ENCODE assay signal across 2 fruit fly cellular contexts in the genomic region with DNA sequence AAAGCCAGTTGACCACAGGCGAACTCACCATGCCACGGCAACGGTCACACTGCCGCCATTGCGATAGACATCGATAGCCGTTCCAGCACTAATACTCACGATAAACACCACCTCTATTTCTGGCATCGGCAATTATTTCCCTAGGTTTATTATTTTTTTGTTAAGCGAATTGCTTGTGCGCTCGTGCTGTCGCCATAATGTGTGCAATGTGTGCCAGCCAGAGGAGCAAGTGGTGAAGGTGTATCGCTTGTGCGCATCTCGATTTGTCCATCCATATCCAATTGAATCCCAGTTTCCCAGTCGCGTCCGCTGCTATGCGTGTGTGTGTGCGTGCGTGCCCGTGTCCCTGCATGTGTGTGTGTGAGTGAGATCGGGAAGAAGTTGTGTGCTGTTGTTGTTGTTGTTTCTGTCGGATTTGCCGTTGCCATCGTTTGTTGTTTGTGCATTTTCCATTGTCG.
TF ChIP-seq lines count a peak whose summit lies in the region.

A gene (plus strand): TSS at position 85 of the 458 bp plus-strand sequence.

TF ChIP-seq in whole organism, adult, 20 proteins besides CTCF, POLR2A, EP300 and RAD21 (continued from another document):
- TF ChIP-seq Clk (GFP tag; optimal IDR thresholded peaks at IDR 0.05; lab: Kevin White, UChicago) (no peak), tj (GFP tag; optimal IDR thresholded peaks at IDR 0.05; lab: Kevin White, UChicago) (peak; percentile 43), CG7101 (tag; optimal IDR thresholded peaks at IDR 0.05; lab: Kevin White, UChicago) (peak; percentile 18)

TF ChIP-seq in whole organism, embryonic, 481 proteins besides CTCF, POLR2A, EP300 and RAD21 (continued from another document and continues in another):
- TF ChIP-seq phol (tag; optimal IDR thresholded peaks at IDR 0.05; lab: Kevin White, UChicago) (peak; percentile 86), dm (GFP tag; optimal IDR thresholded peaks at IDR 0.05; lab: Kevin White, UChicago) (peak; percentile 6), CG6791 (GFP tag; IDR thresholded peaks at IDR 0.05; lab: Robert Waterston, UW; ENCODE audit: partially characterized antibody) (peak; percentile 93), CG1024 (GFP tag; IDR thresholded peaks at IDR 0.05; lab: Robert Waterston, UW) (no peak), chn (GFP tag; optimal IDR thresholded peaks at IDR 0.05; lab: Kevin White, UChicago) (no peak), chinmo (GFP tag; IDR thresholded peaks at IDR 0.05; lab: Robert Waterston, UW; ENCODE audit: partially characterized antibody) (peak; percentile 76; the same call in 1 of the 4 replicates), CG7839 (tag; optimal IDR thresholded peaks at IDR 0.05; lab: Kevin White, UChicago) (no peak), CG11247 (GFP tag; IDR thresholded peaks at IDR 0.05; lab: Robert Waterston, UW) (no peak), HmgZ (tag; optimal IDR thresholded peaks at IDR 0.05; lab: Kevin White, UChicago) (peak; percentile 51), CG9817 (tag; optimal IDR thresholded peaks at IDR 0.05; lab: Kevin White, UChicago) (no peak), CG7556 (GFP tag; optimal IDR thresholded peaks at IDR 0.05; lab: Kevin White, UChicago) (peak; percentile 10), gt (GFP tag; IDR thresholded peaks at IDR 0.05; lab: Robert Waterston, UW) (no peak), her (GFP tag; optimal IDR thresholded peaks at IDR 0.05; lab: Kevin White, UChicago) (peak; percentile 8), CG14710 (tag; optimal IDR thresholded peaks at IDR 0.05; lab: Kevin White, UChicago) (peak; percentile 67), fru (optimal IDR thresholded peaks at IDR 0.05; lab: Kevin White, UChicago) (no peak), unc-4 (GFP tag; IDR thresholded peaks at IDR 0.05; lab: Robert Waterston, UW; ENCODE audit: partially characterized antibody) (peak; percentile 88), CG13287 (GFP tag; IDR thresholded peaks at IDR 0.05; lab: Robert Waterston, UW; ENCODE audit: partially characterized antibody) (peak; percentile 92), CG17912 (GFP tag; optimal IDR thresholded peaks at IDR 0.05; lab: Kevin White, UChicago) (peak; percentile 16), Opbp (GFP tag; IDR thresholded peaks at IDR 0.05; lab: Robert Waterston, UW; ENCODE audit: partially characterized antibody) (peak; percentile 95), Lhr (GFP tag; optimal IDR thresholded peaks at IDR 0.05; lab: Kevin White, UChicago) (no peak), ken (GFP tag; IDR thresholded peaks at IDR 0.05; lab: Robert Waterston, UW) (0 out of 3 replicates have a peak, but pooled peaks have one; percentile 16), Nf-YB (GFP tag; optimal IDR thresholded peaks at IDR 0.05; lab: Kevin White, UChicago) (peak; percentile 7), CG18764 (GFP tag; optimal IDR thresholded peaks at IDR 0.05; lab: Kevin White, UChicago) (no peak), CG16815 (GFP tag; optimal IDR thresholded peaks at IDR 0.05; lab: Kevin White, UChicago) (no peak), NC2β (GFP tag; optimal IDR thresholded peaks at IDR 0.05; lab: Kevin White, UChicago) (peak; percentile 18), CG9932 (GFP tag; IDR thresholded peaks at IDR 0.05; lab: Robert Waterston, UW) (peak; percentile 35; the same call in 1 of the 2 replicates), YL-1 (GFP tag; optimal IDR thresholded peaks at IDR 0.05; lab: Kevin White, UChicago) (peak; percentile 83), D19A (tag; optimal IDR thresholded peaks at IDR 0.05; lab: Kevin White, UChicago) (peak; percentile 1), crc (GFP tag; optimal IDR thresholded peaks at IDR 0.05; lab: Kevin White, UChicago) (no peak), stwl (tag; optimal IDR thresholded peaks at IDR 0.05; lab: Kevin White, UChicago) (peak; percentile 31), pfk (GFP tag; optimal IDR thresholded peaks at IDR 0.05; lab: Kevin White, UChicago) (no peak), CG10267 (tag; optimal IDR thresholded peaks at IDR 0.05; lab: Kevin White, UChicago) (peak; percentile 43), CG10565 (GFP tag; optimal IDR thresholded peaks at IDR 0.05; lab: Kevin White, UChicago) (no peak), Kr (GFP tag; optimal IDR thresholded peaks at IDR 0.05; lab: Kevin White, UChicago) (no peak), CG13424 (tag; optimal IDR thresholded peaks at IDR 0.05; lab: Kevin White, UChicago) (no peak), CG10147 (GFP tag; optimal IDR thresholded peaks at IDR 0.05; lab: Kevin White, UChicago) (peak; percentile 55), CG10979 (tag; optimal IDR thresholded peaks at IDR 0.05; lab: Kevin White, UChicago) (no peak), Ets65A (GFP tag; lab: Kevin White, UChicago) (peak; percentile 35), Adf1 (GFP tag; IDR thresholded peaks at IDR 0.05; lab: Robert Waterston, UW) (peak; percentile 43; the same call in 1 of the 2 replicates), cad (GFP tag; optimal IDR thresholded peaks at IDR 0.05; lab: Kevin White, UChicago) (no peak), CG2875 (GFP tag; optimal IDR thresholded peaks at IDR 0.05; lab: Kevin White, UChicago) (no peak), CG8478 (optimal IDR thresholded peaks at IDR 0.05; lab: Kevin White, UChicago) (peak; percentile 85), CrebB (tag; optimal IDR thresholded peaks at IDR 0.05; lab: Kevin White, UChicago) (peak; percentile 11), Pdp1 (GFP tag; optimal IDR thresholded peaks at IDR 0.05; lab: Kevin White, UChicago) (peak in 1 of 2 experiments; percentile 7), pzg (GFP tag; optimal IDR thresholded peaks at IDR 0.05; lab: Kevin White, UChicago) (peak; percentile 93), CG16863 (GFP tag; optimal IDR thresholded peaks at IDR 0.05; lab: Kevin White, UChicago) (peak; percentile 8), B-H2 (GFP tag; optimal IDR thresholded peaks at IDR 0.05; lab: Kevin White, UChicago) (peak; percentile 26), Elba2 (GFP tag; optimal IDR thresholded peaks at IDR 0.05; lab: Kevin White, UChicago) (peak; percentile 64), lilli (GFP tag; optimal IDR thresholded peaks at IDR 0.05; lab: Kevin White, UChicago) (peak; percentile 29), ftz-f1 (GFP tag; optimal IDR thresholded peaks at IDR 0.05; lab: Kevin White, UChicago) (peak; percentile 19), Rfx (GFP tag; IDR thresholded peaks at IDR 0.05; lab: Robert Waterston, UW) (peak; percentile 48), CG4854 (GFP tag; optimal IDR thresholded peaks at IDR 0.05; lab: Kevin White, UChicago) (no peak), gro (GFP tag; optimal IDR thresholded peaks at IDR 0.05; lab: Kevin White, UChicago) (peak; percentile 36), CG2712 (tag; optimal IDR thresholded peaks at IDR 0.05; lab: Kevin White, UChicago) (peak; percentile 15), CG3163 (GFP tag; optimal IDR thresholded peaks at IDR 0.05; lab: Kevin White, UChicago) (no peak), lov (optimal IDR thresholded peaks at IDR 0.05; lab: Kevin White, UChicago) (no peak), lov (GFP tag; IDR thresholded peaks at IDR 0.05; lab: Robert Waterston, UW) (no peak), CG17186 (GFP tag; optimal IDR thresholded peaks at IDR 0.05; lab: Kevin White, UChicago) (peak; percentile 19), Oaz (GFP tag; IDR thresholded peaks at IDR 0.05; lab: Robert Waterston, UW) (no peak), gsb-n (tag; optimal IDR thresholded peaks at IDR 0.05; lab: Kevin White, UChicago) (peak; percentile 27), slp2 (GFP tag; optimal IDR thresholded peaks at IDR 0.05; lab: Kevin White, UChicago) (peak; percentile 31), inv (GFP tag; IDR thresholded peaks at IDR 0.05; lab: Robert Waterston, UW; ENCODE audit: partially characterized antibody) (peak; percentile 89), D (optimal IDR thresholded peaks at IDR 0.05; lab: Kevin White, UChicago) (peak; percentile 59), D (GFP tag; optimal IDR thresholded peaks at IDR 0.05; lab: Kevin White, UChicago) (no peak), Sin3A (optimal IDR thresholded peaks at IDR 0.05; lab: Kevin White, UChicago) (peak; percentile 85), twi (tag; optimal IDR thresholded peaks at IDR 0.05; lab: Kevin White, UChicago) (peak; percentile 4), Atf3 (GFP tag; optimal IDR thresholded peaks at IDR 0.05; lab: Kevin White, UChicago) (no peak), CG16813 (GFP tag; IDR thresholded peaks at IDR 0.05; lab: Robert Waterston, UW; ENCODE audit: partially characterized antibody) (peak; percentile 91), CG4617 (GFP tag; optimal IDR thresholded peaks at IDR 0.05; lab: Kevin White, UChicago; ENCODE audit: borderline replicate concordance) (peak; percentile 86), sqz (GFP tag; optimal IDR thresholded peaks at IDR 0.05; lab: Kevin White, UChicago) (peak; percentile 53), Deaf1 (tag; optimal IDR thresholded peaks at IDR 0.05; lab: Kevin White, UChicago) (peak; percentile 75), CG17359 (tag; optimal IDR thresholded peaks at IDR 0.05; lab: Kevin White, UChicago) (no peak), Dek (tag; optimal IDR thresholded peaks at IDR 0.05; lab: Kevin White, UChicago) (no peak), ap (GFP tag; IDR thresholded peaks at IDR 0.05; lab: Robert Waterston, UW) (no peak), CG15479 (GFP tag; optimal IDR thresholded peaks at IDR 0.05; lab: Kevin White, UChicago) (peak; percentile 50), CG1832 (GFP tag; optimal IDR thresholded peaks at IDR 0.05; lab: Kevin White, UChicago) (no peak), Hr39 (optimal IDR thresholded peaks at IDR 0.05; lab: Kevin White, UChicago) (peak; percentile 87), MBD-R2 (GFP tag; IDR thresholded peaks at IDR 0.05; lab: Robert Waterston, UW) (peak; percentile 71), CG10431 (GFP tag; optimal IDR thresholded peaks at IDR 0.05; lab: Kevin White, UChicago) (no peak), CG9797 (GFP tag; optimal IDR thresholded peaks at IDR 0.05; lab: Kevin White, UChicago) (peak; percentile 94), sd (tag; optimal IDR thresholded peaks at IDR 0.05; lab: Kevin White, UChicago) (no peak), H2.0 (GFP tag; IDR thresholded peaks at IDR 0.05; lab: Robert Waterston, UW) (no peak), CG17385 (GFP tag; optimal IDR thresholded peaks at IDR 0.05; lab: Kevin White, UChicago) (peak; percentile 14), CG4328 (GFP tag; optimal IDR thresholded peaks at IDR 0.05; lab: Kevin White, UChicago) (no peak), CG13775 (GFP tag; optimal IDR thresholded peaks at IDR 0.05; lab: Kevin White, UChicago) (no peak), CG6272 (GFP tag; IDR thresholded peaks at IDR 0.05; lab: Robert Waterston, UW) (no peak), abd-A (tag; optimal IDR thresholded peaks at IDR 0.05; lab: Kevin White, UChicago) (no peak), CG30020 (tag; optimal IDR thresholded peaks at IDR 0.05; lab: Kevin White, UChicago) (peak; percentile 43), CG11085 (GFP tag; IDR thresholded peaks at IDR 0.05; lab: Robert Waterston, UW) (no peak), CG7357 (GFP tag; IDR thresholded peaks at IDR 0.05; lab: Robert Waterston, UW) (no peak), CG12769 (tag; optimal IDR thresholded peaks at IDR 0.05; lab: Kevin White, UChicago) (peak; percentile 93), al (GFP tag; IDR thresholded peaks at IDR 0.05; lab: Robert Waterston, UW) (no peak), E2f2 (GFP tag; IDR thresholded peaks at IDR 0.05; lab: Robert Waterston, UW) (peak; percentile 85), zen (tag; optimal IDR thresholded peaks at IDR 0.05; lab: Kevin White, UChicago) (peak; percentile 24), CG9609 (GFP tag; optimal IDR thresholded peaks at IDR 0.05; lab: Kevin White, UChicago) (peak; percentile 40), CG12391 (tag; optimal IDR thresholded peaks at IDR 0.05; lab: Kevin White, UChicago) (peak; percentile 28), CG2120 (GFP tag; optimal IDR thresholded peaks at IDR 0.05; lab: Kevin White, UChicago) (peak; percentile 11), scrt (GFP tag; optimal IDR thresholded peaks at IDR 0.05; lab: Kevin White, UChicago) (no peak), stc (GFP tag; IDR thresholded peaks at IDR 0.05; lab: Robert Waterston, UW) (no peak), Aef1 (GFP tag; IDR thresholded peaks at IDR 0.05; lab: Robert Waterston, UW) (peak; percentile 31; the same call in 1 of the 3 replicates), CHES-1-like (GFP tag; optimal IDR thresholded peaks at IDR 0.05; lab: Kevin White, UChicago) (peak; percentile 72), bbx (GFP tag; IDR thresholded peaks at IDR 0.05; lab: Robert Waterston, UW; ENCODE audit: partially characterized antibody) (peak; percentile 94), Med (GFP tag; lab: Kevin White, UChicago) (peak; percentile 89), CG16779 (GFP tag; IDR thresholded peaks at IDR 0.05; lab: Robert Waterston, UW) (no peak), Sry-δ (GFP tag; optimal IDR thresholded peaks at IDR 0.05; lab: Kevin White, UChicago) (peak; percentile 99), crol (GFP tag; IDR thresholded peaks at IDR 0.05; lab: Robert Waterston, UW) (no peak), CG14965 (GFP tag; optimal IDR thresholded peaks at IDR 0.05; lab: Kevin White, UChicago; ENCODE audit: borderline replicate concordance) (no peak), HLH4C (GFP tag; IDR thresholded peaks at IDR 0.05; lab: Robert Waterston, UW; ENCODE audit: partially characterized antibody) (peak; percentile 82), gcm2 (GFP tag; optimal IDR thresholded peaks at IDR 0.05; lab: Kevin White, UChicago) (peak; percentile 14), sr (GFP tag; IDR thresholded peaks at IDR 0.05; lab: Robert Waterston, UW) (no peak), ato (GFP tag; IDR thresholded peaks at IDR 0.05; lab: Robert Waterston, UW; ENCODE audit: partially characterized antibody) (peak; percentile 83), CG1792 (GFP tag; optimal IDR thresholded peaks at IDR 0.05; lab: Kevin White, UChicago) (peak; percentile 8), CG5245 (GFP tag; optimal IDR thresholded peaks at IDR 0.05; lab: Kevin White, UChicago) (no peak), mld (GFP tag; IDR thresholded peaks at IDR 0.05; lab: Robert Waterston, UW; ENCODE audit: partially characterized antibody) (peak; percentile 88), fu2 (GFP tag; optimal IDR thresholded peaks at IDR 0.05; lab: Kevin White, UChicago) (no peak), CG32772 (GFP tag; IDR thresholded peaks at IDR 0.05; lab: Robert Waterston, UW) (no peak), vnd (GFP tag; IDR thresholded peaks at IDR 0.05; lab: Robert Waterston, UW; ENCODE audit: partially characterized antibody) (peak; percentile 82), zfh2 (GFP tag; optimal IDR thresholded peaks at IDR 0.05; lab: Kevin White, UChicago) (peak; percentile 25), Dp (GFP tag; optimal IDR thresholded peaks at IDR 0.05; lab: Kevin White, UChicago) (peak; percentile 82), Six4 (GFP tag; optimal IDR thresholded peaks at IDR 0.05; lab: Kevin White, UChicago) (no peak), Doc3 (GFP tag; IDR thresholded peaks at IDR 0.05; lab: Robert Waterston, UW; ENCODE audit: partially characterized antibody) (peak; percentile 88), pho (GFP tag; optimal IDR thresholded peaks at IDR 0.05; lab: Kevin White, UChicago) (peak; percentile 14), CG34376 (GFP tag; optimal IDR thresholded peaks at IDR 0.05; lab: Kevin White, UChicago) (peak; percentile 62)
